Worm (Caenorhabditis elegans): Measurements from ENCODE around the gene dyf-18.

ce11 chrIV:11796818-11797217, 4.2 kb downstream of the dyf-18 start:
- TF ChIP-seq lin-39 (tag; optimal IDR thresholded peaks at IDR 0.05) (no peak), nhr-237 (tag; optimal IDR thresholded peaks at IDR 0.05) (no peak), dmd-4 (tag; optimal IDR thresholded peaks at IDR 0.05) (no peak), snpc-4 (tag; optimal IDR thresholded peaks at IDR 0.05) (no peak), mdl-1 (tag; optimal IDR thresholded peaks at IDR 0.05) (no peak), elt-1 (tag; optimal IDR thresholded peaks at IDR 0.05) (no peak), ama-1 (optimal IDR thresholded peaks at IDR 0.05) (no peak), egl-27 (tag; optimal IDR thresholded peaks at IDR 0.05) (no peak), lsy-2 (tag; optimal IDR thresholded peaks at IDR 0.05) (no peak), unc-62 (GFP tag; optimal IDR thresholded peaks at IDR 0.05) (no peak), ztf-4 (tag; optimal IDR thresholded peaks at IDR 0.05) (no peak), ztf-11 (tag; optimal IDR thresholded peaks at IDR 0.05) (no peak)
